Worm (Caenorhabditis elegans) whole organism, late embryonic: ENCODE measurements around the gene nspc-15.

Source experiments
- C08G9.2 ChIP-seq: sonication (generic microtip); optimal IDR thresholded peaks from 2 replicates; lab custom pipeline; 2016; ENCODE audit warnings: mild to moderate bottlenecking, missing genetic modification characterization, moderate library complexity, missing compliant biosample characterization
- F13H6.1 ChIP-seq: sonication (generic microtip); optimal IDR thresholded peaks from 2 replicates; lab custom pipeline; 2016; ENCODE audit warnings: missing genetic modification characterization, missing compliant biosample characterization
- K02D7.2 ChIP-seq: sonication (generic microtip); optimal IDR thresholded peaks from 2 replicates; lab custom pipeline; 2017; ENCODE audit warnings: mild to moderate bottlenecking, missing genetic modification characterization, missing compliant biosample characterization
- T23F11.4 ChIP-seq: fragments of 200-800 bp; sonication (Bioruptor generic); optimal IDR thresholded peaks from 2 replicates; lab custom pipeline; 2018; ENCODE audit warnings: mild to moderate bottlenecking, missing genetic modification characterization, missing compliant biosample characterization
- Y22D7AL.16 ChIP-seq: sonication (generic microtip); optimal IDR thresholded peaks from 2 replicates; lab custom pipeline; 2016; ENCODE audit warnings: missing genetic modification characterization, missing compliant biosample characterization
- ama-1 ChIP-seq: fragments of 150-350 bp; optimal IDR thresholded peaks from 2 replicates; lab custom pipeline; 2014
- ceh-14 ChIP-seq: sonication (generic microtip); optimal IDR thresholded peaks from 2 replicates; lab custom pipeline; 2016; ENCODE audit warnings: missing genotype, missing genetic modification characterization, missing compliant biosample characterization
- ceh-18 ChIP-seq: sonication (generic microtip); optimal IDR thresholded peaks from 2 replicates; lab custom pipeline; 2016; ENCODE audit warnings: missing genetic modification characterization, missing compliant biosample characterization
- ceh-2 ChIP-seq: sonication (generic microtip); optimal IDR thresholded peaks from 2 replicates; lab custom pipeline; 2016; ENCODE audit warnings: missing genotype, missing genetic modification characterization, missing compliant biosample characterization
- ceh-30 ChIP-seq: fragments of 150-350 bp; optimal IDR thresholded peaks from 2 replicates; lab custom pipeline; 2014; ENCODE audit warnings: missing biosample characterization, missing genetic modification characterization
- ceh-31 ChIP-seq: sonication (generic microtip); optimal IDR thresholded peaks from 2 replicates; lab custom pipeline; 2016; ENCODE audit warnings: missing genetic modification characterization, missing compliant biosample characterization
- ceh-34 ChIP-seq: sonication (generic microtip); optimal IDR thresholded peaks from 2 replicates; lab custom pipeline; 2016; ENCODE audit warnings: mild to moderate bottlenecking, missing genetic modification characterization, missing compliant biosample characterization
- ceh-45 ChIP-seq: fragments of 200-800 bp; sonication (Bioruptor generic); IDR thresholded peaks from 2 replicates; pipeline ENCODE4 v1.3.6; 2022; ENCODE audit warnings: missing genetic modification reagents, missing genetic modification characterization, missing compliant biosample characterization
- ceh-48 ChIP-seq: sonication (generic microtip); optimal IDR thresholded peaks from 2 replicates; lab custom pipeline; 2016; ENCODE audit warnings: missing genetic modification characterization, inconsistent platforms, missing compliant biosample characterization
- ceh-6 ChIP-seq: fragments of 200-800 bp; sonication (Bioruptor generic); optimal IDR thresholded peaks from 2 replicates; lab custom pipeline; 2018; ENCODE audit warnings: mild to moderate bottlenecking, missing genetic modification characterization, missing compliant biosample characterization
- ceh-9 ChIP-seq: sonication (generic microtip); optimal IDR thresholded peaks from 2 replicates; lab custom pipeline; 2016; ENCODE audit warnings: mild to moderate bottlenecking, missing genetic modification characterization, inconsistent platforms, missing compliant biosample characterization
- che-1 ChIP-seq: sonication (generic microtip); optimal IDR thresholded peaks from 2 replicates; lab custom pipeline; 2016; ENCODE audit warnings: mild to moderate bottlenecking, missing genetic modification characterization, missing compliant biosample characterization
- dmd-4 ChIP-seq: sonication (generic microtip); optimal IDR thresholded peaks from 2 replicates; lab custom pipeline; 2016; ENCODE audit warnings: borderline replicate concordance, missing genetic modification characterization, missing compliant biosample characterization
- dve-1 ChIP-seq: sonication (generic microtip); optimal IDR thresholded peaks from 2 replicates; lab custom pipeline; 2017; ENCODE audit warnings: antibody characterized with exemption, mild to moderate bottlenecking, missing genetic modification characterization, missing compliant biosample characterization
- elt-2 ChIP-seq: sonication (generic microtip); optimal IDR thresholded peaks from 2 replicates; lab custom pipeline; 2016; ENCODE audit warnings: missing genetic modification reagents, missing genetic modification characterization, missing compliant biosample characterization
- elt-4 ChIP-seq: sonication (generic microtip); optimal IDR thresholded peaks from 2 replicates; lab custom pipeline; 2016; ENCODE audit warnings: missing genetic modification characterization, missing compliant biosample characterization
- ets-4 ChIP-seq: sonication (generic microtip); optimal IDR thresholded peaks from 2 replicates; lab custom pipeline; 2016; ENCODE audit warnings: missing genetic modification characterization, missing compliant biosample characterization
- fkh-10 ChIP-seq: fragments of 150-350 bp; optimal IDR thresholded peaks from 2 replicates; lab custom pipeline; 2014; ENCODE audit warnings: missing biosample characterization, missing genetic modification reagents, missing genetic modification characterization
- fkh-6 ChIP-seq: sonication (generic microtip); optimal IDR thresholded peaks from 2 replicates; lab custom pipeline; 2016; ENCODE audit warnings: missing genetic modification characterization, missing compliant biosample characterization
- gmeb-2 ChIP-seq: sonication (generic microtip); optimal IDR thresholded peaks from 2 replicates; lab custom pipeline; 2016; ENCODE audit warnings: missing genetic modification characterization, inconsistent platforms, missing compliant biosample characterization
- hlh-15 ChIP-seq: sonication (generic microtip); optimal IDR thresholded peaks from 2 replicates; lab custom pipeline; 2016; ENCODE audit warnings: missing genetic modification characterization, missing compliant biosample characterization
- hlh-6 ChIP-seq: sonication (generic microtip); optimal IDR thresholded peaks from 2 replicates; lab custom pipeline; 2016; ENCODE audit warnings: missing genotype, missing genetic modification characterization, missing compliant biosample characterization
- hlh-8 ChIP-seq: sonication (generic microtip); optimal IDR thresholded peaks from 2 replicates; lab custom pipeline; 2016; ENCODE audit warnings: missing genotype, missing genetic modification characterization, missing compliant biosample characterization
- lim-6 ChIP-seq: sonication (generic microtip); optimal IDR thresholded peaks from 2 replicates; lab custom pipeline; 2016; ENCODE audit warnings: missing genetic modification characterization, missing compliant biosample characterization
- nfya-1 ChIP-seq: sonication (generic microtip); optimal IDR thresholded peaks from 2 replicates; lab custom pipeline; 2017; ENCODE audit warnings: missing genetic modification characterization, mild to moderate bottlenecking, missing compliant biosample characterization, antibody characterized with exemption, moderate library complexity
- nhr-11 ChIP-seq: fragments of 150-350 bp; optimal IDR thresholded peaks from 2 replicates; lab custom pipeline; 2014; ENCODE audit warnings: missing biosample characterization, missing genetic modification characterization
- nhr-232 ChIP-seq: sonication (generic microtip); optimal IDR thresholded peaks from 2 replicates; lab custom pipeline; 2016; ENCODE audit warnings: missing genetic modification characterization, missing compliant biosample characterization
- odd-2 ChIP-seq: sonication (generic microtip); optimal IDR thresholded peaks from 2 replicates; lab custom pipeline; 2017; ENCODE audit warnings: antibody characterized with exemption, mild to moderate bottlenecking, missing genetic modification characterization, missing compliant biosample characterization
- pag-3 ChIP-seq: sonication (generic microtip); optimal IDR thresholded peaks from 2 replicates; lab custom pipeline; 2016; ENCODE audit warnings: missing compliant biosample characterization, missing genetic modification characterization, borderline replicate concordance
- pat-9 ChIP-seq: fragments of 200-800 bp; sonication (Bioruptor generic); optimal IDR thresholded peaks from 2 replicates; lab custom pipeline; 2018; ENCODE audit warnings: mild to moderate bottlenecking, missing genetic modification characterization, moderate library complexity, missing compliant biosample characterization
- pha-2 ChIP-seq: sonication (generic microtip); optimal IDR thresholded peaks from 2 replicates; lab custom pipeline; 2017; ENCODE audit warnings: mild to moderate bottlenecking, missing genetic modification characterization, missing compliant biosample characterization
- pqm-1 ChIP-seq: sonication (generic microtip); optimal IDR thresholded peaks from 2 replicates; lab custom pipeline; 2016; ENCODE audit warnings: missing genetic modification characterization, missing compliant biosample characterization
- pros-1 ChIP-seq: fragments of 150-350 bp; optimal IDR thresholded peaks from 2 replicates; lab custom pipeline; 2014; ENCODE audit warnings: missing biosample characterization, missing genetic modification reagents, missing genetic modification characterization
- ref-2 ChIP-seq: sonication (generic microtip); optimal IDR thresholded peaks from 2 replicates; lab custom pipeline; 2016; ENCODE audit warnings: missing genetic modification characterization, missing compliant biosample characterization
- rnt-1 ChIP-seq: sonication (generic microtip); optimal IDR thresholded peaks from 2 replicates; lab custom pipeline; 2016; ENCODE audit warnings: missing genetic modification characterization, missing compliant biosample characterization
- sdc-2 ChIP-seq: sonication (generic microtip); optimal IDR thresholded peaks from 2 replicates; lab custom pipeline; 2016; ENCODE audit warnings: missing genotype, missing genetic modification characterization, missing compliant biosample characterization
- sox-4 ChIP-seq: sonication (generic microtip); optimal IDR thresholded peaks from 2 replicates; lab custom pipeline; 2017; ENCODE audit warnings: mild to moderate bottlenecking, missing genetic modification characterization, inconsistent platforms, missing compliant biosample characterization
- syd-9 ChIP-seq: sonication (generic microtip); optimal IDR thresholded peaks from 2 replicates; lab custom pipeline; 2016; ENCODE audit warnings: mild to moderate bottlenecking, missing genetic modification characterization, moderate library complexity, missing compliant biosample characterization
- tbx-2 ChIP-seq: sonication (generic microtip); optimal IDR thresholded peaks from 2 replicates; lab custom pipeline; 2016; ENCODE audit warnings: missing genetic modification characterization, missing compliant biosample characterization
- tbx-7 ChIP-seq: sonication (generic microtip); optimal IDR thresholded peaks from 2 replicates; lab custom pipeline; 2016; ENCODE audit warnings: missing genotype, missing genetic modification characterization, missing compliant biosample characterization
- unc-3 ChIP-seq, 2 experiments: fragments of 200-800 bp in 1 of 2; sonication (Bioruptor generic) in 1 of 2; sonication (generic microtip) in 1 of 2; conservative IDR thresholded peaks in 1 of 2; optimal IDR thresholded peaks in 1 of 2; 2 replicates each; pipeline versions ENCODE4 v1.3.6 to Lab custom; 2016 to 2022; ENCODE audit warnings: missing compliant biosample characterization in 2 of 2, missing genetic modification characterization in 2 of 2, missing genetic modification reagents in 1 of 2
- unc-42 ChIP-seq: sonication (generic microtip); optimal IDR thresholded peaks from 2 replicates; lab custom pipeline; 2016; ENCODE audit warnings: missing genotype, missing genetic modification characterization, missing compliant biosample characterization
- unc-55 ChIP-seq: sonication (generic microtip); optimal IDR thresholded peaks from 2 replicates; lab custom pipeline; 2017; ENCODE audit warnings: missing biosample characterization, missing genetic modification reagents, missing genetic modification characterization
- zip-5 ChIP-seq: sonication (generic microtip); optimal IDR thresholded peaks from 2 replicates; lab custom pipeline; 2016; ENCODE audit warnings: missing genetic modification characterization, missing compliant biosample characterization

nspc-15 gene

DNA sequence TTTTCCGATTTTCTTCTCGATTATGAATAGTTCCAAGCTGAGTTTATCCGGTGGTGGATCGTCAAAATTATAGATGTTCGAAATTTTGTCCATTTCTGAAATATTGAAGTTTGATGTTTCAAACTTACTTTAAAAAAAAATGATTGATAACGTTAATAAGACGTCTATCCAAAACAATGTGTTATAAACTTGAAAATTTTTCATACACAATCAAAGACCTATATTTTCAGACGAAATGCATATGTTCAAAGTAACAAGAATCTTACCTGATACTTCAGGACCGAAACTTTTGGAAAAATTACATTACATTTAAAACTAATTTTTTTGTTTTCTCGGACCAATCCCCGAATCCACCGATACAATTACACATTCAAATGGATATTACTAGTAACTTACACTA lies 30.8 kb downstream of the nspc-15 start, which contains the start of gene nekl-3:
Gene nekl-3 (minus strand): TSS at position 101 of the 400 bp plus-strand sequence.
- TF ChIP-seq ets-4 (tag; lab: Kevin White, UChicago) = no peak
- no peak for TF ChIP-seq pat-9 (tag; lab: Kevin White, UChicago)
- no peak for TF ChIP-seq ceh-14 (tag; lab: Kevin White, UChicago)
- TF ChIP-seq fkh-6 (tag; lab: Kevin White, UChicago) = no peak
- no peak for TF ChIP-seq K02D7.2 (tag; lab: Kevin White, UChicago)
- no peak for TF ChIP-seq Y22D7AL.16 (tag; lab: Kevin White, UChicago)
- TF ChIP-seq pha-2 (tag; lab: Kevin White, UChicago) = no peak
- no peak for TF ChIP-seq odd-2
- no peak for TF ChIP-seq nhr-11 (tag; lab: Kevin White, UChicago)
- TF ChIP-seq elt-2 (tag; lab: Kevin White, UChicago) = no peak
- TF ChIP-seq F13H6.1 = no peak
- no peak for TF ChIP-seq dmd-4 (tag; lab: Kevin White, UChicago)
- no peak for TF ChIP-seq pqm-1 (tag; lab: Kevin White, UChicago)
- TF ChIP-seq che-1 (tag; lab: Kevin White, UChicago) = no peak
- TF ChIP-seq hlh-6 = no peak
- no peak for TF ChIP-seq unc-3 (GFP tag; conservative IDR thresholded peaks at IDR 0.05; lab: Robert Waterston, UW)
- no peak for TF ChIP-seq unc-3 (tag; optimal IDR thresholded peaks at IDR 0.05; lab: Kevin White, UChicago)
- no peak for TF ChIP-seq T23F11.4 (GFP tag; lab: Kevin White, UChicago)
- TF ChIP-seq nhr-232 (tag; lab: Kevin White, UChicago) = no peak
- TF ChIP-seq ceh-2 = no peak

DNA sequence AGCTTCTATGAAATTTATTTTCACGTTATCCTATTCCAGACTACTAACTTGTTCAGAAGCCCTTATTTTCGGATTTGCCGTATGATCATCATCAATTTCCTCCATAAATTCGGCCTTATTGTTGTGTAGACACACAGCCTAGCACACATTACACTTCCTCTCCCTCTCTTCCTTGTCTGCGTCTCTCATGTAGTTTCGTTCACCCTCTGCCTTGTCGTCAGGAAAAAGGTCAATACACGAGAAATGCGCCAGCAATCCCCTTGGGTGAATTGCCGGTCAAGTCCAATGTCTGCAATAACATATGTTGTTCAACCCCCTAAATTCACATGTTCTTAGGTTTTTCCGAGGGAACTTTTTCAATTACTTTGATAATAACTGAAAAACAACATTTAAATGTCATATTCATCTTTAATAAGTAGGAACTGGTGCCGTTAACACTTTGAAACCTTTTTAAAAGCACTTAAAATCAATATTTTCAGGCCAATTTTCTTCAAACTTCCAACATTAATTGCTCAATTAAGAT lies 33.3 kb downstream of the nspc-15 start, which contains the start of gene F17E5.2:
Gene F17E5.2 (plus strand): TSS at position 473 of the 523 bp plus-strand sequence.
- no peak for TF ChIP-seq dve-1 (tag; lab: Kevin White, UChicago)
- no peak for TF ChIP-seq dmd-4 (tag; lab: Kevin White, UChicago)
- no peak for TF ChIP-seq zip-5 (tag; lab: Kevin White, UChicago)
- no peak for TF ChIP-seq che-1 (tag; lab: Kevin White, UChicago)
- no peak for TF ChIP-seq ama-1 (lab: Kevin White, UChicago)
- no peak for TF ChIP-seq odd-2
- no peak for TF ChIP-seq fkh-6 (tag; lab: Kevin White, UChicago)
- peak; percentile 32 for TF ChIP-seq rnt-1 (tag; lab: Kevin White, UChicago)
- TF ChIP-seq ceh-48 (tag; lab: Kevin White, UChicago) = peak; percentile 71
- TF ChIP-seq ceh-18 (tag; lab: Kevin White, UChicago) = peak; percentile 84
- TF ChIP-seq hlh-15 (tag; lab: Kevin White, UChicago) = no peak
- TF ChIP-seq nfya-1 (tag; lab: Kevin White, UChicago) = peak; percentile 85
- TF ChIP-seq ceh-34 (tag; lab: Kevin White, UChicago) = peak; percentile 77
- peak; percentile 74 for TF ChIP-seq ref-2
- TF ChIP-seq unc-55 = peak; percentile 71
- TF ChIP-seq syd-9 = no peak
- TF ChIP-seq pat-9 (tag; lab: Kevin White, UChicago) = peak; percentile 18
- peak; percentile 77 for TF ChIP-seq ceh-31 (tag; lab: Kevin White, UChicago)
- peak; percentile 68 for TF ChIP-seq tbx-2 (tag; lab: Kevin White, UChicago)
- peak; percentile 78 for TF ChIP-seq pros-1
- TF ChIP-seq unc-42 (tag; lab: Kevin White, UChicago) = peak; percentile 83
- no peak for TF ChIP-seq nhr-11 (tag; lab: Kevin White, UChicago)
- peak; percentile 94 for TF ChIP-seq ceh-30 (tag; lab: Kevin White, UChicago)
- peak; percentile 83 for TF ChIP-seq sdc-2 (tag; lab: Kevin White, UChicago)
- TF ChIP-seq ceh-45 (GFP tag; lab: Robert Waterston, UW) = no peak
- TF ChIP-seq F13H6.1 = peak; percentile 12
- TF ChIP-seq ceh-6 (GFP tag; lab: Kevin White, UChicago) = peak; percentile 20
- TF ChIP-seq fkh-10 = no peak
- no peak for TF ChIP-seq gmeb-2 (tag; lab: Kevin White, UChicago)
- TF ChIP-seq pag-3 (tag; lab: Kevin White, UChicago) = no peak
- TF ChIP-seq hlh-6 = no peak
- TF ChIP-seq elt-4 (tag; lab: Kevin White, UChicago) = no peak
- TF ChIP-seq hlh-8 (tag; lab: Kevin White, UChicago) = peak; percentile 70
- TF ChIP-seq lim-6 (tag; lab: Kevin White, UChicago) = no peak
- TF ChIP-seq tbx-7 (tag; lab: Kevin White, UChicago) = no peak
- peak; percentile 10 for TF ChIP-seq elt-2 (tag; lab: Kevin White, UChicago)
- no peak for TF ChIP-seq pqm-1 (tag; lab: Kevin White, UChicago)
- no peak for TF ChIP-seq sox-4 (tag; lab: Kevin White, UChicago)
- TF ChIP-seq ceh-9 (tag; lab: Kevin White, UChicago) = no peak
- peak; percentile 9 for TF ChIP-seq C08G9.2
